Fruit fly (Drosophila melanogaster): Measurements from ENCODE around the gene Ipp.

The Ipp gene

DNA sequence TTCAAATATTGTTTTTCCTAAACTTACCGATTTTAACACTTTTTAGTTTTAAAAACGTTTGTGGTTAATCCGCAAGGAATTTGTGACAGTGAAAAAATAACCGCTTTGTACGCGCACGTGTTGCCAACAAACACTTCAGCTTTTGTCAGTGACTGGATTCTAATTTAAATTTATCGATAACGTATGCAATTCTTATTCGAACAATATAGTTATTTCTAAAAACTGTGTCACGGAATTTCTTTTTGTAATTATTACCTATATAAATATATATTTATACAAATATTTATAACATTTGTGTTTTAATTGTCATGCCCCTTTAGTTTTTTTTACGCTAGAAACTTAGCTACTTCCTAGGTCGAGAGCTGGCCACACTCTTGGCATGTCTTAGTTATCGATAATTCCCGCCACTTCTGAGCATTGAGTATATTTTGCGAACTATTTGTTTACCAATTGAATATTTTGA, 6.0 kb downstream of the Ipp start, which contains the start of gene Orc2 (continued):
- no peak for TF ChIP-seq ap (GFP tag; IDR thresholded peaks at IDR 0.05)
- TF ChIP-seq Antp (GFP tag; optimal IDR thresholded peaks at IDR 0.05) = no peak
- no peak for TF ChIP-seq Awh (GFP tag; IDR thresholded peaks at IDR 0.05)
- TF ChIP-seq CrebB (tag; optimal IDR thresholded peaks at IDR 0.05) = no peak
- TF ChIP-seq Myb (GFP tag; optimal IDR thresholded peaks at IDR 0.05) = peak; percentile 92
- TF ChIP-seq CG8359 (GFP tag; optimal IDR thresholded peaks at IDR 0.05; ENCODE audit: borderline replicate concordance) = no peak
- TF ChIP-seq sens (GFP tag) = peak; percentile 2
- no peak for TF ChIP-seq wek (GFP tag; optimal IDR thresholded peaks at IDR 0.05)
- no peak; the same call in 1 of the 2 replicates for TF ChIP-seq CG3847 (GFP tag; IDR thresholded peaks at IDR 0.05)
- TF ChIP-seq Med (GFP tag) = peak; percentile 60
- peak; percentile 51 for TF ChIP-seq CG15514 (GFP tag; optimal IDR thresholded peaks at IDR 0.05)
- no peak for TF ChIP-seq Ada2b (GFP tag; IDR thresholded peaks at IDR 0.05)
- peak; percentile 50 for TF ChIP-seq ewg (GFP tag; optimal IDR thresholded peaks at IDR 0.05)
- TF ChIP-seq phol (tag; optimal IDR thresholded peaks at IDR 0.05) = peak; percentile 55
- no peak for TF ChIP-seq CG15073 (GFP tag; optimal IDR thresholded peaks at IDR 0.05)
- TF ChIP-seq CG15269 (tag; optimal IDR thresholded peaks at IDR 0.05) = peak; percentile 6
- TF ChIP-seq nmo (GFP tag; optimal IDR thresholded peaks at IDR 0.05) = peak; percentile 72
- TF ChIP-seq Hr39 (optimal IDR thresholded peaks at IDR 0.05) = no peak
- TF ChIP-seq gce (GFP tag; IDR thresholded peaks at IDR 0.05) = no peak
- no peak for TF ChIP-seq bowl (GFP tag; IDR thresholded peaks at IDR 0.05)

- no peak for TF ChIP-seq Hr39 (optimal IDR thresholded peaks at IDR 0.05)
- peak; percentile 70 for TF ChIP-seq zen (tag; optimal IDR thresholded peaks at IDR 0.05)
- peak; percentile 24 for TF ChIP-seq cg (GFP tag; optimal IDR thresholded peaks at IDR 0.05)
- TF ChIP-seq prd (optimal IDR thresholded peaks at IDR 0.05) = no peak
- peak; percentile 58; the same call in 2 of the 3 replicates for TF ChIP-seq prd (GFP tag; IDR thresholded peaks at IDR 0.05)
- peak; percentile 29 for TF ChIP-seq CG8924 (tag; optimal IDR thresholded peaks at IDR 0.05)
- TF ChIP-seq CG1233 (GFP tag; optimal IDR thresholded peaks at IDR 0.05) = no peak
- peak; percentile 85 for TF ChIP-seq crol (GFP tag; IDR thresholded peaks at IDR 0.05)
- TF ChIP-seq CG15696 (tag; optimal IDR thresholded peaks at IDR 0.05) = peak; percentile 64
- TF ChIP-seq CG4328 (GFP tag; optimal IDR thresholded peaks at IDR 0.05) = no peak
- TF ChIP-seq CG2712 (tag; optimal IDR thresholded peaks at IDR 0.05) = peak; percentile 52
- peak; percentile 53 for TF ChIP-seq dmrt11E (tag; optimal IDR thresholded peaks at IDR 0.05)
- TF ChIP-seq CG3281 (GFP tag; optimal IDR thresholded peaks at IDR 0.05) = no peak
- TF ChIP-seq CG18262 (tag; optimal IDR thresholded peaks at IDR 0.05) = peak; percentile 46
- TF ChIP-seq chm (GFP tag; IDR thresholded peaks at IDR 0.05) = no peak
- no peak for TF ChIP-seq wek (GFP tag; optimal IDR thresholded peaks at IDR 0.05)
- TF ChIP-seq slbo (GFP tag; IDR thresholded peaks at IDR 0.05) = no peak
- peak; percentile 89 for TF ChIP-seq zf30C (GFP tag; optimal IDR thresholded peaks at IDR 0.05)
- TF ChIP-seq CG12299 (tag; optimal IDR thresholded peaks at IDR 0.05) = no peak
- TF ChIP-seq Xrp1 (GFP tag; IDR thresholded peaks at IDR 0.05) = peak; percentile 54
- peak; percentile 4 for TF ChIP-seq gsb-n (tag; optimal IDR thresholded peaks at IDR 0.05)
- 0 out of 2 replicates have a peak, but pooled peaks have one; percentile 16 for TF ChIP-seq CG16779 (GFP tag; IDR thresholded peaks at IDR 0.05)
- peak; percentile 36 for TF ChIP-seq CG14710 (tag; optimal IDR thresholded peaks at IDR 0.05)
- TF ChIP-seq CG17361 (GFP tag; IDR thresholded peaks at IDR 0.05) = 0 out of 3 replicates have a peak, but pooled peaks have one; percentile 27
- no peak for TF ChIP-seq br (optimal IDR thresholded peaks at IDR 0.05)
- no peak for TF ChIP-seq Rfx (GFP tag; IDR thresholded peaks at IDR 0.05)
- TF ChIP-seq Dbx (GFP tag; IDR thresholded peaks at IDR 0.05) = no peak
- TF ChIP-seq CG10267 (tag; optimal IDR thresholded peaks at IDR 0.05) = peak; percentile 29
- TF ChIP-seq CG17612 (GFP tag; IDR thresholded peaks at IDR 0.05) = no peak
- peak; percentile 50 for TF ChIP-seq CG15479 (GFP tag; optimal IDR thresholded peaks at IDR 0.05)
- peak; percentile 53 for TF ChIP-seq CG10979 (tag; optimal IDR thresholded peaks at IDR 0.05)
- peak in 1 of 3 experiments; percentile 55 for TF ChIP-seq lola (GFP tag; optimal IDR thresholded peaks at IDR 0.05)
Observed at dm6 chr3R:13971728-13972448, 13.3 kb downstream of the Ipp start.
